Worm (Caenorhabditis elegans) whole organism, L3 larva: ENCODE data around the gene cyb-2.1.

Source experiments
- R02D3.7 ChIP-seq: fragments of 150-350 bp; optimal IDR thresholded peaks from 2 replicates; lab custom pipeline; 2014; ENCODE audit warnings: missing biosample characterization, missing genetic modification characterization
- ZK546.5 ChIP-seq: sonication (generic microtip); optimal IDR thresholded peaks from 2 replicates; lab custom pipeline; 2017; ENCODE audit warnings: missing biosample characterization, missing genetic modification characterization
- aly-2 ChIP-seq: fragments of 150-350 bp; optimal IDR thresholded peaks from 2 replicates; lab custom pipeline; 2014; ENCODE audit warnings: missing biosample characterization, missing genetic modification characterization
- ama-1 ChIP-seq: fragments of 150-350 bp; optimal IDR thresholded peaks from 2 replicates; lab custom pipeline; 2018
- ceh-16 ChIP-seq: sonication (generic microtip); optimal IDR thresholded peaks from 2 replicates; lab custom pipeline; 2017; ENCODE audit warnings: missing biosample characterization, missing genetic modification characterization
- ceh-28 ChIP-seq: fragments of 150-350 bp; optimal IDR thresholded peaks from 2 replicates; lab custom pipeline; 2014; ENCODE audit warnings: missing biosample characterization, missing genetic modification reagents, missing genetic modification characterization
- ceh-82 ChIP-seq: fragments of 150-350 bp; optimal IDR thresholded peaks from 2 replicates; lab custom pipeline; 2014; ENCODE audit warnings: missing biosample characterization, missing genetic modification characterization
- ceh-9 ChIP-seq: sonication (generic microtip); optimal IDR thresholded peaks from 2 replicates; lab custom pipeline; 2018; ENCODE audit warnings: missing biosample characterization, missing genetic modification characterization
- daf-12 ChIP-seq: fragments of 150-350 bp; optimal IDR thresholded peaks from 2 replicates; lab custom pipeline; 2014; ENCODE audit warnings: missing biosample characterization, missing genetic modification reagents, missing genetic modification characterization
- egl-27 ChIP-seq: sonication (generic microtip); optimal IDR thresholded peaks from 4 replicates; lab custom pipeline; 2017; ENCODE audit warnings: missing biosample characterization, missing genetic modification reagents, missing genetic modification characterization
- egl-5 ChIP-seq: fragments of 150-350 bp; optimal IDR thresholded peaks from 2 replicates; lab custom pipeline; 2017; ENCODE audit warnings: missing biosample characterization, missing genetic modification reagents, missing genetic modification characterization, inconsistent platforms
- elt-1 ChIP-seq: fragments of 150-350 bp; optimal IDR thresholded peaks from 2 replicates; lab custom pipeline; 2014; ENCODE audit warnings: missing biosample characterization, missing genetic modification characterization
- elt-2 ChIP-seq: sonication (generic microtip); optimal IDR thresholded peaks from 2 replicates; lab custom pipeline; 2016; ENCODE audit warnings: missing genetic modification reagents, mild to moderate bottlenecking, missing genetic modification characterization, missing compliant biosample characterization
- elt-3 ChIP-seq, 3 experiments: fragments of 150-350 bp in 1 of 3; sonication (generic microtip) in 2 of 3; optimal IDR thresholded peaks; 2 replicates in 2 of 3; 4 replicates in 1 of 3; lab custom pipeline; 2014 to 2017; ENCODE audit warnings: missing biosample characterization in 3 of 3, missing genetic modification characterization in 3 of 3
- eor-1 ChIP-seq, 2 experiments: fragments of 150-350 bp; optimal IDR thresholded peaks; 2 replicates each; lab custom pipeline; 2014 to 2018; ENCODE audit warnings: missing biosample characterization in 2 of 2, missing genetic modification characterization in 2 of 2
- fkh-10 ChIP-seq: sonication (generic microtip); optimal IDR thresholded peaks from 2 replicates; lab custom pipeline; 2017; ENCODE audit warnings: missing biosample characterization, missing genetic modification reagents, missing genetic modification characterization
- fkh-2 ChIP-seq: fragments of 150-350 bp; optimal IDR thresholded peaks from 2 replicates; lab custom pipeline; 2014; ENCODE audit warnings: missing biosample characterization, missing genetic modification reagents, missing genetic modification characterization
- fos-1 ChIP-seq: fragments of 150-350 bp; optimal IDR thresholded peaks from 2 replicates; lab custom pipeline; 2014; ENCODE audit warnings: missing biosample characterization, missing genetic modification characterization
- hmg-11 ChIP-seq: sonication (generic microtip); optimal IDR thresholded peaks from 2 replicates; lab custom pipeline; 2016; ENCODE audit warnings: missing genetic modification characterization, missing compliant biosample characterization
- lin-15B ChIP-seq: fragments of 150-350 bp; optimal IDR thresholded peaks from 2 replicates; lab custom pipeline; 2014; ENCODE audit warnings: missing biosample characterization, missing genetic modification characterization
- lin-39 ChIP-seq: fragments of 150-350 bp; optimal IDR thresholded peaks from 2 replicates; lab custom pipeline; 2018; ENCODE audit warnings: missing biosample characterization, missing genetic modification reagents, missing genetic modification characterization
- lsy-12 ChIP-seq: sonication (generic microtip); optimal IDR thresholded peaks from 2 replicates; lab custom pipeline; 2016; ENCODE audit warnings: mild to moderate bottlenecking, missing genetic modification characterization, missing compliant biosample characterization
- mdl-1 ChIP-seq: fragments of 150-350 bp; optimal IDR thresholded peaks from 2 replicates; lab custom pipeline; 2014; ENCODE audit warnings: missing biosample characterization, missing genetic modification characterization
- nhr-11 ChIP-seq: fragments of 150-350 bp; optimal IDR thresholded peaks from 2 replicates; lab custom pipeline; 2014; ENCODE audit warnings: missing biosample characterization, missing genetic modification characterization
- nhr-12 ChIP-seq: fragments of 150-350 bp; optimal IDR thresholded peaks from 2 replicates; lab custom pipeline; 2014; ENCODE audit warnings: missing biosample characterization, missing genetic modification characterization
- nhr-23 ChIP-seq: fragments of 150-350 bp; optimal IDR thresholded peaks from 2 replicates; lab custom pipeline; 2014; ENCODE audit warnings: missing biosample characterization, missing genetic modification reagents, missing genetic modification characterization
- nhr-237 ChIP-seq: fragments of 150-350 bp; optimal IDR thresholded peaks from 2 replicates; lab custom pipeline; 2014; ENCODE audit warnings: missing biosample characterization, missing genetic modification characterization
- nhr-25 ChIP-seq: sonication (generic microtip); optimal IDR thresholded peaks from 2 replicates; lab custom pipeline; 2017; ENCODE audit warnings: missing biosample characterization, missing genetic modification characterization
- nhr-28 ChIP-seq: fragments of 150-350 bp; optimal IDR thresholded peaks from 2 replicates; lab custom pipeline; 2014; ENCODE audit warnings: missing biosample characterization, missing genetic modification characterization
- nhr-43 ChIP-seq: sonication (generic microtip); optimal IDR thresholded peaks from 2 replicates; lab custom pipeline; 2016; ENCODE audit warnings: mild to moderate bottlenecking, missing genetic modification characterization, missing compliant biosample characterization; ENCODE audit not compliant: poor library complexity, severe bottlenecking
- nhr-76 ChIP-seq: fragments of 150-350 bp; sonication (generic microtip); optimal IDR thresholded peaks from 5 replicates; lab custom pipeline; 2014; ENCODE audit warnings: missing biosample characterization, missing genetic modification characterization
- nhr-77 ChIP-seq: fragments of 150-350 bp; optimal IDR thresholded peaks from 2 replicates; lab custom pipeline; 2014; ENCODE audit warnings: missing biosample characterization, missing genetic modification characterization
- pha-4 ChIP-seq: fragments of 150-350 bp; optimal IDR thresholded peaks from 2 replicates; lab custom pipeline; 2014; ENCODE audit warnings: missing biosample characterization, missing genetic modification reagents, missing genetic modification characterization
- pqm-1 ChIP-seq: fragments of 150-350 bp; optimal IDR thresholded peaks from 2 replicates; lab custom pipeline; 2017; ENCODE audit warnings: missing biosample characterization, missing genetic modification characterization, inconsistent platforms
- sea-2 ChIP-seq: fragments of 150-350 bp; sonication (generic microtip); optimal IDR thresholded peaks from 4 replicates; lab custom pipeline; 2014; ENCODE audit warnings: missing biosample characterization, missing genetic modification reagents, missing genetic modification characterization
- skn-1 ChIP-seq: fragments of 150-350 bp; optimal IDR thresholded peaks from 2 replicates; lab custom pipeline; 2014; ENCODE audit warnings: missing biosample characterization, missing genetic modification characterization
- snpc-4 ChIP-seq: fragments of 150-350 bp; optimal IDR thresholded peaks from 2 replicates; lab custom pipeline; 2014; ENCODE audit warnings: missing biosample characterization, missing genetic modification characterization
- tbx-2 ChIP-seq: sonication (generic microtip); optimal IDR thresholded peaks from 2 replicates; lab custom pipeline; 2016; ENCODE audit warnings: mild to moderate bottlenecking, missing genetic modification characterization, missing compliant biosample characterization
- unc-39 ChIP-seq: sonication (generic microtip); optimal IDR thresholded peaks from 4 replicates; lab custom pipeline; 2017; ENCODE audit warnings: missing biosample characterization, missing genetic modification characterization
- unc-62 ChIP-seq: fragments of 150-350 bp; sonication (generic microtip); optimal IDR thresholded peaks from 4 replicates; lab custom pipeline; 2014; ENCODE audit warnings: missing biosample characterization, missing genetic modification reagents, missing genetic modification characterization
- zag-1 ChIP-seq: fragments of 150-350 bp; optimal IDR thresholded peaks from 2 replicates; lab custom pipeline; 2014; ENCODE audit warnings: missing biosample characterization, missing genetic modification characterization
- ztf-4 ChIP-seq: fragments of 150-350 bp; optimal IDR thresholded peaks from 2 replicates; lab custom pipeline; 2014; ENCODE audit warnings: missing biosample characterization, missing genetic modification characterization

The cyb-2.1 gene

ce11 chrIV:11008996-11009395 is 23.2 kb downstream of the cyb-2.1 start, which contains the start of gene F13H10.6:
Gene F13H10.6, plus strand, starts transcription at chrIV:11009296.
- no peak for TF ChIP-seq nhr-25
- no peak for TF ChIP-seq R02D3.7 (tag; lab: Kevin White, UChicago)
- TF ChIP-seq unc-62 (GFP tag; lab: Kevin White, UChicago): no peak
- no peak for TF ChIP-seq nhr-43 (tag; lab: Kevin White, UChicago)

- TF ChIP-seq hmg-11 (tag; lab: Kevin White, UChicago) (no peak), nhr-28 (no peak)
- TF ChIP-seq, all 47 proteins: peak for 0
Observed at ce11 chrIV:11009928-11010327, 24.1 kb downstream of the cyb-2.1 start.

- TF ChIP-seq sea-2 (GFP tag; lab: Kevin White, UChicago): no peak
- no peak for TF ChIP-seq ztf-4
- TF ChIP-seq tbx-2: no peak
- TF ChIP-seq nhr-12: no peak
- no peak for TF ChIP-seq nhr-11 (tag; lab: Kevin White, UChicago)
- TF ChIP-seq elt-1 (tag; lab: Kevin White, UChicago): no peak
- TF ChIP-seq nhr-76 (tag; lab: Kevin White, UChicago): no peak
- no peak for TF ChIP-seq pha-4 (tag; lab: Kevin White, UChicago)
- no peak for TF ChIP-seq elt-2 (tag; lab: Kevin White, UChicago)
- no peak for TF ChIP-seq unc-62 (GFP tag; lab: Kevin White, UChicago)
- TF ChIP-seq ZK546.5 (tag; lab: Kevin White, UChicago): no peak
- TF ChIP-seq zag-1 (tag; lab: Kevin White, UChicago): no peak
- no peak for TF ChIP-seq elt-3 (tag; optimal IDR thresholded peaks at IDR 0.05; lab: Kevin White, UChicago)
- TF ChIP-seq lin-39: no peak
- TF ChIP-seq ama-1 (lab: Kevin White, UChicago): no peak
- no peak for TF ChIP-seq nhr-25
- no peak for TF ChIP-seq skn-1 (tag; lab: Kevin White, UChicago)
- TF ChIP-seq nhr-23 (tag; lab: Kevin White, UChicago): no peak
Observed at ce11 chrIV:11011920-11012319, 26.1 kb downstream of the cyb-2.1 start, which contains the start of gene ndx-9. Gene ndx-9, minus strand, starts transcription at chrIV:11012020.

ce11 chrIV:11015881-11016280 is 30.1 kb downstream of the cyb-2.1 start, which contains the start of gene F13H10.3:
Gene F13H10.3, minus strand, starts transcription at chrIV:11015953.
- no peak for TF ChIP-seq ama-1 (lab: Kevin White, UChicago)
- peak; percentile 66 for TF ChIP-seq pqm-1 (tag; lab: Kevin White, UChicago)
- no peak for TF ChIP-seq fkh-2
- TF ChIP-seq elt-2 (tag; lab: Kevin White, UChicago): peak; percentile 86
- no peak for TF ChIP-seq fos-1

- no peak for TF ChIP-seq ceh-82 (tag; lab: Kevin White, UChicago)
- TF ChIP-seq aly-2 (tag; lab: Kevin White, UChicago): no peak
- no peak for TF ChIP-seq R02D3.7 (tag; lab: Kevin White, UChicago)
- peak; percentile 21 for TF ChIP-seq nhr-25
- no peak for TF ChIP-seq tbx-2
- no peak for TF ChIP-seq nhr-12
- TF ChIP-seq daf-12 (tag; lab: Kevin White, UChicago): no peak
- TF ChIP-seq ceh-16 (tag; lab: Kevin White, UChicago): no peak
- no peak for TF ChIP-seq lin-39
- TF ChIP-seq egl-5 (tag; lab: Kevin White, UChicago): no peak
- no peak for TF ChIP-seq ZK546.5 (tag; lab: Kevin White, UChicago)
- no peak for TF ChIP-seq nhr-28
- TF ChIP-seq nhr-77: no peak
- TF ChIP-seq skn-1 (tag; lab: Kevin White, UChicago): no peak
- TF ChIP-seq eor-1 (tag; optimal IDR thresholded peaks at IDR 0.05; lab: Kevin White, UChicago): no peak
- no peak for TF ChIP-seq fos-1
- no peak for TF ChIP-seq fkh-10
- no peak for TF ChIP-seq ceh-28 (tag; lab: Kevin White, UChicago)
- no peak for TF ChIP-seq sea-2 (GFP tag; lab: Kevin White, UChicago)
- peak; percentile 25 for TF ChIP-seq lin-15B
- TF ChIP-seq ceh-9 (tag; lab: Kevin White, UChicago): no peak
- peak; percentile 76 for TF ChIP-seq elt-2 (tag; lab: Kevin White, UChicago)
- no peak for TF ChIP-seq fkh-2
- no peak for TF ChIP-seq nhr-76 (tag; lab: Kevin White, UChicago)
- no peak for TF ChIP-seq elt-1 (tag; lab: Kevin White, UChicago)
- TF ChIP-seq nhr-11 (tag; lab: Kevin White, UChicago): no peak
- TF ChIP-seq ama-1 (lab: Kevin White, UChicago): no peak
- TF ChIP-seq mdl-1 (tag; lab: Kevin White, UChicago): no peak
- TF ChIP-seq nhr-43 (tag; lab: Kevin White, UChicago): no peak
- no peak for TF ChIP-seq nhr-237 (tag; lab: Kevin White, UChicago)
- no peak for TF ChIP-seq egl-27 (tag; lab: Kevin White, UChicago)
- peak; percentile 28 for TF ChIP-seq snpc-4 (tag; lab: Kevin White, UChicago)
- peak; percentile 58 for TF ChIP-seq hmg-11 (tag; lab: Kevin White, UChicago)
- no peak for TF ChIP-seq unc-62 (GFP tag; lab: Kevin White, UChicago)
- TF ChIP-seq ztf-4: no peak
- TF ChIP-seq unc-39 (tag; lab: Kevin White, UChicago): no peak
- peak; percentile 93 for TF ChIP-seq pha-4 (tag; lab: Kevin White, UChicago)
- TF ChIP-seq lsy-12 (tag; lab: Kevin White, UChicago): no peak
Observed at ce11 chrIV:11019962-11020550, 34.3 kb downstream of the cyb-2.1 start, which contains the start of gene F13H10.8. Gene F13H10.8, plus strand, starts transcription at chrIV:11020517.
